Worm (Caenorhabditis elegans) whole organism, L2 larva: ENCODE data around the gene nep-12.

Experiments used
- C34F6.9 ChIP-seq: fragments of 150-350 bp; optimal IDR thresholded peaks from 2 replicates; lab custom pipeline; 2014; ENCODE audit warnings: missing biosample characterization, missing genetic modification characterization
- F13H6.1 ChIP-seq: sonication (generic microtip); optimal IDR thresholded peaks from 2 replicates; lab custom pipeline; 2016; ENCODE audit warnings: missing genetic modification characterization, missing compliant biosample characterization
- Y55F3AM.14 ChIP-seq: fragments of 200-800 bp; sonication (Bioruptor generic); optimal IDR thresholded peaks from 2 replicates; lab custom pipeline; 2018; ENCODE audit warnings: mild to moderate bottlenecking, missing genetic modification characterization, missing compliant biosample characterization
- blmp-1 ChIP-seq: sonication (generic microtip); optimal IDR thresholded peaks from 2 replicates; lab custom pipeline; 2017; ENCODE audit warnings: missing genetic modification characterization, mild to moderate bottlenecking, missing compliant biosample characterization, antibody characterized with exemption, moderate library complexity; ENCODE audit not compliant: insufficient read depth
- ceh-82 ChIP-seq: fragments of 150-350 bp; optimal IDR thresholded peaks from 2 replicates; lab custom pipeline; 2014; ENCODE audit warnings: missing biosample characterization, missing genetic modification characterization
- crh-2 ChIP-seq: sonication (generic microtip); optimal IDR thresholded peaks from 2 replicates; lab custom pipeline; 2017; ENCODE audit warnings: missing biosample characterization, missing genetic modification characterization
- dmd-4 ChIP-seq: sonication (generic microtip); optimal IDR thresholded peaks from 2 replicates; lab custom pipeline; 2017; ENCODE audit warnings: missing biosample characterization, missing genetic modification characterization
- egl-27 ChIP-seq: sonication (generic microtip); optimal IDR thresholded peaks from 3 replicates; lab custom pipeline; 2017; ENCODE audit warnings: missing biosample characterization, missing genetic modification reagents, missing genetic modification characterization
- elt-1 ChIP-seq: fragments of 150-350 bp; optimal IDR thresholded peaks from 2 replicates; lab custom pipeline; 2014; ENCODE audit warnings: missing biosample characterization, missing genetic modification characterization
- fos-1 ChIP-seq: fragments of 150-350 bp; optimal IDR thresholded peaks from 2 replicates; lab custom pipeline; 2014; ENCODE audit warnings: missing biosample characterization, missing genetic modification characterization
- lin-13 ChIP-seq: fragments of 150-350 bp; optimal IDR thresholded peaks from 2 replicates; lab custom pipeline; 2014; ENCODE audit warnings: missing biosample characterization, missing genetic modification reagents, missing genetic modification characterization
- lin-39 ChIP-seq: fragments of 150-350 bp; optimal IDR thresholded peaks from 2 replicates; lab custom pipeline; 2014; ENCODE audit warnings: missing biosample characterization, missing genetic modification reagents, missing genetic modification characterization
- lsy-2 ChIP-seq, 2 experiments: fragments of 150-350 bp in 1 of 2; sonication (generic microtip) in 1 of 2; optimal IDR thresholded peaks; 2 replicates each; lab custom pipeline; 2014 to 2017; ENCODE audit warnings: missing biosample characterization in 2 of 2, missing genetic modification characterization in 2 of 2
- mab-5 ChIP-seq: fragments of 150-350 bp; optimal IDR thresholded peaks from 2 replicates; lab custom pipeline; 2014; ENCODE audit warnings: missing biosample characterization, missing genetic modification characterization
- mbf-1 ChIP-seq: sonication (generic microtip); optimal IDR thresholded peaks from 2 replicates; lab custom pipeline; 2017; ENCODE audit warnings: missing biosample characterization, missing genetic modification characterization
- mdl-1 ChIP-seq, 2 experiments: fragments of 150-350 bp in 1 of 2; sonication (generic microtip) in 1 of 2; optimal IDR thresholded peaks; 2 replicates each; lab custom pipeline; 2017; ENCODE audit warnings: missing biosample characterization in 2 of 2, missing genetic modification characterization in 2 of 2
- nhr-10 ChIP-seq: sonication (generic microtip); optimal IDR thresholded peaks from 2 replicates; lab custom pipeline; 2017; ENCODE audit warnings: missing biosample characterization, missing genetic modification characterization
- nhr-129 ChIP-seq: fragments of 150-350 bp; optimal IDR thresholded peaks from 2 replicates; lab custom pipeline; 2014; ENCODE audit warnings: missing biosample characterization, missing genetic modification characterization
- nhr-21 ChIP-seq: fragments of 150-350 bp; optimal IDR thresholded peaks from 2 replicates; lab custom pipeline; 2014; ENCODE audit warnings: missing biosample characterization, missing genetic modification characterization
- nhr-237 ChIP-seq: fragments of 150-350 bp; optimal IDR thresholded peaks from 2 replicates; lab custom pipeline; 2014; ENCODE audit warnings: missing biosample characterization, missing genetic modification characterization
- nhr-25 ChIP-seq: fragments of 150-350 bp; sonication (generic microtip); optimal IDR thresholded peaks from 3 replicates; lab custom pipeline; 2014; ENCODE audit warnings: missing biosample characterization, missing genetic modification characterization
- nhr-6 ChIP-seq: fragments of 150-350 bp; optimal IDR thresholded peaks from 2 replicates; lab custom pipeline; 2014; ENCODE audit warnings: missing biosample characterization, missing genetic modification characterization
- nhr-77 ChIP-seq: fragments of 150-350 bp; optimal IDR thresholded peaks from 2 replicates; lab custom pipeline; 2014; ENCODE audit warnings: missing biosample characterization, missing genetic modification characterization
- peb-1 ChIP-seq: fragments of 150-350 bp; optimal IDR thresholded peaks from 2 replicates; lab custom pipeline; 2014; ENCODE audit warnings: missing biosample characterization, missing genetic modification characterization
- sem-4 ChIP-seq: fragments of 150-350 bp; optimal IDR thresholded peaks from 2 replicates; lab custom pipeline; 2014; ENCODE audit warnings: missing biosample characterization, missing genetic modification reagents, missing genetic modification characterization
- sma-9 ChIP-seq, 2 experiments: fragments of 150-350 bp in 1 of 2; sonication (generic microtip) in 1 of 2; optimal IDR thresholded peaks; 2 replicates each; lab custom pipeline; 2014 to 2016; ENCODE audit warnings: missing genetic modification characterization in 2 of 2, mild to moderate bottlenecking in 1 of 2, missing biosample characterization in 1 of 2, missing compliant biosample characterization in 1 of 2, missing genetic modification reagents in 1 of 2, moderate library complexity in 1 of 2
- unc-62 ChIP-seq: fragments of 150-350 bp; optimal IDR thresholded peaks from 2 replicates; lab custom pipeline; 2014; ENCODE audit warnings: missing biosample characterization, missing genetic modification reagents, missing genetic modification characterization
- ztf-1 ChIP-seq: fragments of 200-800 bp; sonication (Bioruptor generic); conservative IDR thresholded peaks from 2 replicates; pipeline ENCODE4 v1.3.6; 2022; ENCODE audit warnings: missing genetic modification characterization, missing compliant biosample characterization
- ztf-11 ChIP-seq: sonication (generic microtip); optimal IDR thresholded peaks from 2 replicates; lab custom pipeline; 2017; ENCODE audit warnings: missing biosample characterization, missing genetic modification characterization
- ztf-4 ChIP-seq: fragments of 150-350 bp; optimal IDR thresholded peaks from 2 replicates; lab custom pipeline; 2014; ENCODE audit warnings: missing biosample characterization, missing genetic modification characterization

nep-12 gene

ce11 chrII:4806261-4806660, 21.9 kb upstream of the nep-12 start:
- TF ChIP-seq Y55F3AM.14 (GFP tag; lab: Kevin White, UChicago), result peak; percentile 3
- peak; percentile 68 for TF ChIP-seq mab-5 (tag; lab: Kevin White, UChicago)
- no peak for TF ChIP-seq blmp-1 (tag; lab: Kevin White, UChicago)

- TF ChIP-seq lsy-2 (tag; optimal IDR thresholded peaks at IDR 0.05; lab: Kevin White, UChicago), result peak in 1 of 2 experiments; percentile 40
- TF ChIP-seq crh-2, result no peak
- peak; percentile 35 for TF ChIP-seq F13H6.1 (tag; lab: Kevin White, UChicago)
- TF ChIP-seq lin-39, result no peak
- no peak for TF ChIP-seq Y55F3AM.14 (GFP tag; lab: Kevin White, UChicago)
- TF ChIP-seq ztf-4 (tag; lab: Kevin White, UChicago), result no peak
- TF ChIP-seq elt-1, result no peak
- TF ChIP-seq sma-9 (GFP tag; optimal IDR thresholded peaks at IDR 0.05; lab: Kevin White, UChicago), result peak; percentile 48
- no peak for TF ChIP-seq sma-9 (tag; optimal IDR thresholded peaks at IDR 0.05; lab: Kevin White, UChicago)
- TF ChIP-seq nhr-129 (tag; lab: Kevin White, UChicago), result peak; percentile 16
- TF ChIP-seq nhr-10 (tag; lab: Kevin White, UChicago), result no peak
- TF ChIP-seq nhr-237 (tag; lab: Kevin White, UChicago), result no peak
- TF ChIP-seq peb-1 (tag; lab: Kevin White, UChicago), result no peak
- TF ChIP-seq ztf-1 (GFP tag; lab: Robert Waterston, UW), result no peak
Observed at ce11 chrII:4805799-4806198, 21.5 kb upstream of the nep-12 start.

- no peak for TF ChIP-seq mdl-1 (tag; optimal IDR thresholded peaks at IDR 0.05; lab: Kevin White, UChicago)
- TF ChIP-seq elt-1, result no peak
- no peak for TF ChIP-seq lsy-2 (tag; optimal IDR thresholded peaks at IDR 0.05; lab: Kevin White, UChicago)
- no peak for TF ChIP-seq ztf-11 (tag; lab: Kevin White, UChicago)
- TF ChIP-seq sem-4 (tag; lab: Kevin White, UChicago), result no peak
- TF ChIP-seq blmp-1 (tag; lab: Kevin White, UChicago), result peak; percentile 77
- no peak for TF ChIP-seq mbf-1 (tag; lab: Kevin White, UChicago)
- TF ChIP-seq C34F6.9 (tag; lab: Kevin White, UChicago), result no peak
- TF ChIP-seq ceh-82 (tag; lab: Kevin White, UChicago), result no peak
- TF ChIP-seq unc-62, result no peak
- TF ChIP-seq nhr-237 (tag; lab: Kevin White, UChicago), result no peak
- TF ChIP-seq nhr-21 (tag; lab: Kevin White, UChicago), result no peak
- peak; percentile 24 for TF ChIP-seq crh-2
- no peak for TF ChIP-seq nhr-6 (tag; lab: Kevin White, UChicago)
- TF ChIP-seq egl-27 (tag; lab: Kevin White, UChicago), result no peak
- no peak for TF ChIP-seq dmd-4 (tag; lab: Kevin White, UChicago)
- peak; percentile 83 for TF ChIP-seq fos-1 (tag; lab: Kevin White, UChicago)
- no peak for TF ChIP-seq nhr-10 (tag; lab: Kevin White, UChicago)
- TF ChIP-seq nhr-25 (tag; lab: Kevin White, UChicago), result no peak
- no peak for TF ChIP-seq ztf-4 (tag; lab: Kevin White, UChicago)
Observed at ce11 chrII:4802917-4803316, 18.6 kb upstream of the nep-12 start.

- TF ChIP-seq blmp-1 (tag; lab: Kevin White, UChicago) (no peak), egl-27 (tag; lab: Kevin White, UChicago) (no peak), mbf-1 (tag; lab: Kevin White, UChicago) (no peak), lin-39 (no peak), nhr-237 (tag; lab: Kevin White, UChicago) (no peak)
Observed at ce11 chrII:4800524-4800923, 16.2 kb upstream of the nep-12 start.

ce11 chrII:4797071-4797470, 12.7 kb upstream of the nep-12 start, which contains the start of gene C33F10.14:
Gene C33F10.14 (plus strand): TSS chrII:4797371.
- TF ChIP-seq lsy-2 (tag; optimal IDR thresholded peaks at IDR 0.05; lab: Kevin White, UChicago) (no peak), nhr-77 (no peak), lin-13 (GFP tag; lab: Kevin White, UChicago) (no peak), F13H6.1 (tag; lab: Kevin White, UChicago) (no peak), egl-27 (tag; lab: Kevin White, UChicago) (no peak), ceh-82 (tag; lab: Kevin White, UChicago) (no peak), ztf-4 (tag; lab: Kevin White, UChicago) (no peak), lin-39 (no peak), dmd-4 (tag; lab: Kevin White, UChicago) (no peak), fos-1 (tag; lab: Kevin White, UChicago) (no peak), nhr-129 (tag; lab: Kevin White, UChicago) (no peak)
- TF ChIP-seq, all 48 proteins: peak for 0
